Worm (Caenorhabditis elegans): ENCODE data around the gene nas-38.

Gene nas-38

DNA sequence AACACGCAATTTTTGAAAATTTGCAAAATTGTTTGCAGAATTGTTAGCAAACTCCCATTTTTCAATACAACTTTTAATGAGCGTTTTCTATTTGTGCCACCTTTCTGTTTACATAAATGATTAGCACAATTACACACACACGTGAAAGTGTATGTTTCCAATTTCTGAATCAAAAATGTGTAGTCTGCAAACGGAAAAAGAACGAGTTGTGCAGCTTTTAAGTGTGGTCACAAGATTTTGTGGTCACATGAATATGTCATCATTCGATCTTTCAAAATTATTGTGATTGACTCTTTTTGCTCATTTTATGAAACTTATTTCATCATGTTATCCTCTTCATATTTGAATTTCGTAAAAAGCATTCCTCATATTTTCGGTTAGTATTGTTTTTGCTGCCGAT is 42.7 kb downstream of the nas-38 start (continued):
- TF ChIP-seq hlh-11 (tag; optimal IDR thresholded peaks at IDR 0.05) = peak; percentile 44

DNA sequence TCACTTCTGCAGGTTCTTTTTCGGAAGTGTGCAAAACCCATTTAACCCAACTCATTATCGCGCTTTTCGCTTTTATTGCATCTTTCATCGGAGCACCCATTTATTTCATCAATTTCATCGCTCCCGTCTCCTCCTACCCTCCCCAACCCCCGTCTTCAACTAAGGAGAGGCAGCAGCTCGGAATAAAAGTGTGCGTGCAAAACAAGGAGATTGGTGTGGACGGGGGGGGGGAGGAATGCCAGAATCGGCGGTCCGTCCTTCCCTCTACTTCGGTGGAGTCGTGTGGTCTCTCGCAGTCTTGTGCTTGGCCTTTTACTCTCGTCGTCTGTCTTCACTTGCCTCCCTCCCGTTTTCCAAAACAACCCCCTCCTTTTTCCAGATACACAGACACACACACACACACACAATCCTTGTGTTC is 43.4 kb downstream of the nas-38 start:
- TF ChIP-seq lin-39 (tag; optimal IDR thresholded peaks at IDR 0.05) = no peak
- TF ChIP-seq hif-1 (tag; optimal IDR thresholded peaks at IDR 0.05) = peak in 1 of 2 experiments; percentile 88
- TF ChIP-seq R02D3.7 (tag; optimal IDR thresholded peaks at IDR 0.05) = no peak
- no peak for TF ChIP-seq nhr-41 (GFP tag; IDR thresholded peaks at IDR 0.05)
- peak; percentile 88 for TF ChIP-seq aha-1 (tag)
- TF ChIP-seq tra-1 (GFP tag; IDR thresholded peaks at IDR 0.05) = no peak
- TF ChIP-seq mep-1 (tag; optimal IDR thresholded peaks at IDR 0.05) = peak; percentile 55
- peak in 1 of 2 experiments; percentile 32 for TF ChIP-seq lsy-2 (tag; optimal IDR thresholded peaks at IDR 0.05)
- TF ChIP-seq vab-7 (GFP tag; IDR thresholded peaks at IDR 0.05) = peak; percentile 17; the same call in 1 of the 2 replicates
- TF ChIP-seq hmg-1.1 (GFP tag; IDR thresholded peaks at IDR 0.05) = peak; percentile 81
- peak; percentile 79 for TF ChIP-seq hlh-30 (tag; optimal IDR thresholded peaks at IDR 0.05; ENCODE audit: insufficient read depth)
- peak; percentile 2 for TF ChIP-seq hlh-11 (tag; optimal IDR thresholded peaks at IDR 0.05)
- TF ChIP-seq T20F7.1 (GFP tag; optimal IDR thresholded peaks at IDR 0.05) = no peak
- no peak for TF ChIP-seq nhr-11 (tag; optimal IDR thresholded peaks at IDR 0.05)
- TF ChIP-seq nhr-25 (tag; optimal IDR thresholded peaks at IDR 0.05; ENCODE audit: borderline replicate concordance, insufficient read depth) = no peak
- no peak for TF ChIP-seq php-3 (GFP tag; IDR thresholded peaks at IDR 0.05)
- TF ChIP-seq Y48G9A.11 (GFP tag; IDR thresholded peaks at IDR 0.05) = no peak
- TF ChIP-seq mdl-1 (tag; optimal IDR thresholded peaks at IDR 0.05) = peak in 1 of 2 experiments; percentile 42
- peak; percentile 68 for TF ChIP-seq egl-43 (GFP tag; IDR thresholded peaks at IDR 0.05)
- no peak for TF ChIP-seq zfp-2 (tag; optimal IDR thresholded peaks at IDR 0.05)
- no peak for TF ChIP-seq snpc-1.2 (GFP tag; IDR thresholded peaks at IDR 0.05)
- TF ChIP-seq fkh-10 (GFP tag; optimal IDR thresholded peaks at IDR 0.05) = peak; percentile 84
- TF ChIP-seq dmd-6 (GFP tag; IDR thresholded peaks at IDR 0.05) = peak; percentile 25; the same call in 1 of the 2 replicates
- no peak for TF ChIP-seq nhr-237 (tag; optimal IDR thresholded peaks at IDR 0.05)
- no peak for TF ChIP-seq spr-3 (GFP tag; optimal IDR thresholded peaks at IDR 0.05)
- TF ChIP-seq rbr-2 (tag; optimal IDR thresholded peaks at IDR 0.05) = peak; percentile 69
- TF ChIP-seq saeg-2 (GFP tag; IDR thresholded peaks at IDR 0.05) = no peak
- TF ChIP-seq nhr-28 (tag; optimal IDR thresholded peaks at IDR 0.05) = no peak
- TF ChIP-seq ceh-44 (GFP tag; IDR thresholded peaks at IDR 0.05) = 0 out of 2 replicates have a peak, but pooled peaks have one; percentile 4
- TF ChIP-seq lin-1 (GFP tag; IDR thresholded peaks at IDR 0.05) = no peak
- no peak for TF ChIP-seq F26F4.8 (GFP tag; conservative IDR thresholded peaks at IDR 0.05)
- no peak for TF ChIP-seq fos-1 (tag; optimal IDR thresholded peaks at IDR 0.05)
- TF ChIP-seq ctbp-1 (GFP tag; IDR thresholded peaks at IDR 0.05) = 0 out of 2 replicates have a peak, but pooled peaks have one; percentile 52
- TF ChIP-seq set-16 (GFP tag; IDR thresholded peaks at IDR 0.05) = peak; percentile 82
- 0 out of 2 replicates have a peak, but pooled peaks have one; percentile 63 for TF ChIP-seq ceh-20 (GFP tag; IDR thresholded peaks at IDR 0.05)
- TF ChIP-seq ZK337.2 (GFP tag; IDR thresholded peaks at IDR 0.05) = no peak
- no peak for TF ChIP-seq lin-15B (tag; optimal IDR thresholded peaks at IDR 0.05)
- peak; percentile 36 for TF ChIP-seq F37D6.2 (tag; optimal IDR thresholded peaks at IDR 0.05)
- no peak for TF ChIP-seq nhr-102 (tag; optimal IDR thresholded peaks at IDR 0.05)
- no peak for TF ChIP-seq ceh-28 (tag; optimal IDR thresholded peaks at IDR 0.05)
- no peak for TF ChIP-seq mxl-3 (GFP tag; optimal IDR thresholded peaks at IDR 0.05)

Measured in whole organism, L4 larva.